Worm (Caenorhabditis elegans): ENCODE measurements around the gene taf-2.

The taf-2 gene

DNA sequence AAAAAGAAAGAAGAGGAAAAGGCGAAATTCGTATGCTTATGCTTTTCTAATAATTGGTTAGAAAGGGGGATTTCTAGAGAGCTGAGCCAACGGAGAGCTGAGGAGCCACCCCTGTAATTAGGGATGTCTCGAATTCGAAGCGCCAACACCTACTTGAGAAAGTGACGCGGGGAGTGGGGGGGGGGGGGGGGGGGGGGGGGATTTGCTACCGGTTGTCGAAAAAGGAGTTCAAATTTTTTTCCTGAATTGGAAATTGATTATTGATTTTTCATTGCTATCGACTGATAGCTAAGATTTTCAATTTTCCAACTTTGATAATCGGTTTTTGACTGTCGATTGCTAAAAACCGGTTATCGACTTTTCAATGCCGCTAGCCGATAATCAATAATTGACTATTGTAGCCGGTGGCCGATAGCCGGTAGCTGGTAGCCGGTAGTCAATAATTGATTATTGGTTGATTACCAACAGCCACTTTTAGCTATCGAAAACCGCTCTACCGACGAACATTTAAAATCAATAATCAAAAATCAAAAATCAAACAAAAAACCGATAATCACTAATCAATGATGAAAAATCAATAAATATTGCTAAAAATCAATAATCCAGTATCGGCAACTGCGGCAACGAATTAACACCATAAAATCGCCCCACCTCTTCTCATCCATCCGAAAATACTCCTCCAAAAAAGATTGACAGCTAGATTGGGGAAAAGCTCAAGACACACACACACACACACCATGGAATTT is 35.7 kb upstream of the taf-2 start:
- no peak for TF ChIP-seq C16A3.4 (tag; optimal IDR thresholded peaks at IDR 0.05)
- TF ChIP-seq xbp-1 (tag; optimal IDR thresholded peaks at IDR 0.05) = no peak
- no peak for TF ChIP-seq efl-1 (optimal IDR thresholded peaks at IDR 0.05)
- TF ChIP-seq efl-1 (GFP tag; optimal IDR thresholded peaks at IDR 0.05 in 1 of 2) = peak in 1 of 2 experiments; percentile 35
- no peak for TF ChIP-seq Y116A8C.19 (tag; optimal IDR thresholded peaks at IDR 0.05; ENCODE audit: borderline replicate concordance)
- TF ChIP-seq nhr-84 (tag; optimal IDR thresholded peaks at IDR 0.05) = no peak
- TF ChIP-seq ceh-82 (tag; optimal IDR thresholded peaks at IDR 0.05) = no peak
- no peak for TF ChIP-seq lsy-2 (tag; optimal IDR thresholded peaks at IDR 0.05)
- TF ChIP-seq irx-1 (tag; optimal IDR thresholded peaks at IDR 0.05) = no peak

DNA sequence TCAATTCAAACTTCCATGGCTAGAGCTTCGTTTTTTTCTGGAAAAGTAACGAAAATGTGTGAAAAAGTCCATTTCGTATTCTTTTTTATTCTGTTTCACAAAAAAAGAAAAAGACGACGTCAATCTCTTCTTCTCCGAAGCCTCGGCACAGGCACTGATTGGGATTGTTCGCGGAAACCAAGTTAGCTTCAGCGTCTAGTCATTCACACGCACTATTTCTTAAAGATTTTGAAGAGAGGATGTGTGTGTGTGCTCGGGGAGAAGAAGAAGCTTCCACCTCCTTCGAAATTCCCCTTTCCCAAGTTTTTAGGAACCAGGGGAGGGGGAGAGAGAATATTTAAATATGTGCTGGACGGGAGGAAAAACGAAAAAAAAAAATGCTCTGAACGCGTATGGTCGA is 33.0 kb upstream of the taf-2 start:
- peak; percentile 51 for TF ChIP-seq ces-1 (GFP tag; optimal IDR thresholded peaks at IDR 0.05)
- TF ChIP-seq dsc-1 (tag; optimal IDR thresholded peaks at IDR 0.05) = no peak
- no peak for TF ChIP-seq unc-86 (tag; optimal IDR thresholded peaks at IDR 0.05)
- no peak for TF ChIP-seq ceh-90 (tag; optimal IDR thresholded peaks at IDR 0.05)
- TF ChIP-seq blmp-1 (tag; optimal IDR thresholded peaks at IDR 0.05) = no peak
- peak; percentile 76 for TF ChIP-seq lin-14 (GFP tag; optimal IDR thresholded peaks at IDR 0.05)
- TF ChIP-seq nhr-84 (tag; optimal IDR thresholded peaks at IDR 0.05) = no peak
- peak; percentile 73 for TF ChIP-seq fkh-10 (GFP tag; optimal IDR thresholded peaks at IDR 0.05)
- no peak for TF ChIP-seq ets-5 (GFP tag; IDR thresholded peaks at IDR 0.05)
- TF ChIP-seq sup-37 (GFP tag; optimal IDR thresholded peaks at IDR 0.05) = no peak
- TF ChIP-seq ceh-82 (tag; optimal IDR thresholded peaks at IDR 0.05) = no peak

DNA sequence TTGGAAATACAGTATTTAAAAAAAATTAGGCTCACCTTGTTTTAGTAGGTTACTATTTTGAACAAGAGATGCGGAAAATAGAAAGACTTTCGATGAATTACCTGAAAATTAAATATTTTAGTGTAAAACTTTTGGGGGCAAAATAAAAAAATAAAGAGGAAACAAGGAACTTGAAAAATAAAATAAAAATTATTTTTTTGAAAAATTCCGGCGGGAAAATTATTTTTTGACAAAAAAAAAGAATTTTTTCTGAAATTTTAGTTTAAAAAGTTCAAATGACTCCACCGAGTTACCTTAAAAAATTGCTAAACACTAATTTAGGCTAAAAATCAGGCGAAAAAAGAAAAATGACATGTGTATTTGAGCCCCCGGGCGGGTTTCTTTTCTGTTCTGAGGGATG is 31.2 kb upstream of the taf-2 start, which contains the start of the genes cha-1 and unc-17:
TSS of gene cha-1 (minus strand) at position 101 of the 400 bp plus-strand sequence.
TSS of gene unc-17 (minus strand) at position 103 of the 400 bp plus-strand sequence.
- TF ChIP-seq alr-1 (tag; optimal IDR thresholded peaks at IDR 0.05; ENCODE audit: borderline replicate concordance) = no peak
- TF ChIP-seq elt-3 (tag; optimal IDR thresholded peaks at IDR 0.05) = no peak
- no peak for TF ChIP-seq egl-27 (tag; optimal IDR thresholded peaks at IDR 0.05)
- TF ChIP-seq mep-1 (tag; optimal IDR thresholded peaks at IDR 0.05) = no peak
- no peak for TF ChIP-seq ztf-4 (tag; optimal IDR thresholded peaks at IDR 0.05)
- TF ChIP-seq tlp-1 (tag; optimal IDR thresholded peaks at IDR 0.05) = no peak

DNA sequence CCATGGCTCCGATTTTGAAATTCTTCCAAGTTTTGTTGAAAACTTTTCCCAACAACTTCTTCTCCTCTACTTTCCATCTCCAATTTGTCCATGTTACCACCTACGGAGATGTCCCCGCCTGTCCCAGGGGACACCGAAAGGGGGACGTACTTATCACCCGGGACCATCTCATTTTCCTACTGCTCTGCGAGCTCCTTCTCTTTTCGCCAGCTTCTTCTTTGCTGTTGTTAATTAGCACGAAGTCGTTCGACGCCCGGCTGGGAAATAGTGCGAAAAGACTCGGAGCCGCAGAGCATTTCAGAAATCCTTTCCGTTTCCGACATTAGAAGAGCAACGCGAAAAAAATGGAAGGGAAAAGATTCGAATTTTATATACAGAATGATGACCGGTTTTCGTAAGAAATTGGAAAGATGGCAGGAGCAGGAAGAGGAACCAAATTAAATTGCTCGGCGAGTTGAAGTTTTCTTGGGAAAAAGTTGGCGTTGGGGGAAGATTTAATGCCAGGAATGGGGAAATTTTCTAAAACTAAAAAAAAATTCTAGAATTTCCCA is 28.5 kb upstream of the taf-2 start:
- TF ChIP-seq lin-14 (GFP tag; optimal IDR thresholded peaks at IDR 0.05) (peak; percentile 38), nhr-85 (tag) (no peak), hlh-17 (GFP tag; optimal IDR thresholded peaks at IDR 0.05; ENCODE audit: borderline replicate concordance) (peak; percentile 64)

DNA sequence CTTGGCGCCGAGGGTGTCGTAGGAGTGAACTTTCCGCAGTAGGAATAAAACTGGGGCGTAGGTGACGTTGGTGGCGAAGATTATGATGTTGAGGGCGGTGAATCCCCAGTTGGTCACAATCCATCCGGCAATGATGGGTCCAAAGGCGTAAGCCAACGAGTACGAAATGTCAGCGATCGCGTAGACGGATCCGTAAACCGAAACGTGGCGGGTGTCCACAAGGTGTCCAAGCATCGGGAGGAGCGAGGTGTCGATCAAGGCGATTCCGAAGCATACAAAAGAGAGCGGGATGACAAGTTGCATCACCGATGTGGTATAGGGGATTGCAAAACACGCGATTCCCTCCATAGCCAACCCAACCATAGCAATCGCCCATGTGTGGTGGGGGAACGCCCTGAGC is 25.3 kb upstream of the taf-2 start:
- TF ChIP-seq efl-1 (optimal IDR thresholded peaks at IDR 0.05) (no peak), efl-1 (GFP tag; optimal IDR thresholded peaks at IDR 0.05 in 1 of 2) (peak in 1 of 2 experiments; percentile 53), nhr-19 (GFP tag; conservative IDR thresholded peaks at IDR 0.05) (no peak), fkh-4 (tag; optimal IDR thresholded peaks at IDR 0.05; ENCODE audit: borderline replicate concordance) (no peak), lin-39 (tag; optimal IDR thresholded peaks at IDR 0.05) (no peak), unc-130 (tag; optimal IDR thresholded peaks at IDR 0.05) (no peak), pqm-1 (tag; optimal IDR thresholded peaks at IDR 0.05) (no peak), lin-13 (GFP tag; optimal IDR thresholded peaks at IDR 0.05) (no peak), ceh-90 (tag; optimal IDR thresholded peaks at IDR 0.05) (no peak), ama-1 (optimal IDR thresholded peaks at IDR 0.05) (no peak)

Measured in whole organism, L1 larva.